Worm (Caenorhabditis elegans) whole organism, mixed stage, embryonic: ENCODE results near the gene R04D3.4.
A peak's percentile ranks its signal among the peaks of the same experiment; 100 is the strongest.

Experiments
- bed-3 ChIP-seq: fragments of 200-800 bp; sonication (Bioruptor generic); optimal IDR thresholded peaks from 3 replicates; lab custom pipeline; 2018; ENCODE audit warnings: mild to moderate bottlenecking, missing genetic modification characterization, moderate library complexity, missing compliant biosample characterization
- blmp-1 ChIP-seq: fragments of 150-350 bp; optimal IDR thresholded peaks from 2 replicates; lab custom pipeline; 2014; ENCODE audit warnings: missing biosample characterization, missing genetic modification characterization
- ceh-39 ChIP-seq: fragments of 150-350 bp; optimal IDR thresholded peaks from 2 replicates; lab custom pipeline; 2014; ENCODE audit warnings: missing biosample characterization, missing genetic modification characterization
- ceh-43 ChIP-seq: fragments of 200-800 bp; sonication (Bioruptor generic); optimal IDR thresholded peaks from 2 replicates; lab custom pipeline; 2018; ENCODE audit warnings: mild to moderate bottlenecking, missing genetic modification characterization, moderate library complexity, missing compliant biosample characterization
- ceh-83 ChIP-seq: fragments of 200-800 bp; sonication (Bioruptor generic); optimal IDR thresholded peaks from 2 replicates; lab custom pipeline; 2018; ENCODE audit warnings: mild to moderate bottlenecking, missing genetic modification characterization, missing compliant biosample characterization
- ces-1 ChIP-seq: fragments of 150-350 bp; optimal IDR thresholded peaks from 2 replicates; lab custom pipeline; 2014; ENCODE audit warnings: missing biosample characterization, missing genetic modification reagents, missing genetic modification characterization
- cnd-1 ChIP-seq: fragments of 200-800 bp; sonication (Bioruptor generic); optimal IDR thresholded peaks from 2 replicates; lab custom pipeline; 2018; ENCODE audit warnings: mild to moderate bottlenecking, missing genetic modification characterization, missing compliant biosample characterization
- drap-1 ChIP-seq: fragments of 200-800 bp; sonication (Bioruptor generic); optimal IDR thresholded peaks from 3 replicates; lab custom pipeline; 2018; ENCODE audit warnings: mild to moderate bottlenecking, missing genetic modification characterization, missing compliant biosample characterization
- elt-3 ChIP-seq: fragments of 150-350 bp; optimal IDR thresholded peaks from 2 replicates; lab custom pipeline; 2014; ENCODE audit warnings: missing biosample characterization, missing genetic modification characterization
- flh-1 ChIP-seq: fragments of 200-800 bp; sonication (Bioruptor generic); optimal IDR thresholded peaks from 2 replicates; lab custom pipeline; 2018; ENCODE audit warnings: mild to moderate bottlenecking, missing genetic modification characterization, moderate library complexity, missing compliant biosample characterization
- ham-2 ChIP-seq: fragments of 200-800 bp; sonication (Bioruptor generic); optimal IDR thresholded peaks from 2 replicates; lab custom pipeline; 2018; ENCODE audit warnings: mild to moderate bottlenecking, missing genetic modification characterization, missing compliant biosample characterization
- hlh-1 ChIP-seq: fragments of 150-350 bp; optimal IDR thresholded peaks from 2 replicates; lab custom pipeline; 2014; ENCODE audit warnings: missing biosample characterization, missing genetic modification reagents, missing genetic modification characterization
- lin-13 ChIP-seq: fragments of 150-350 bp; optimal IDR thresholded peaks from 2 replicates; lab custom pipeline; 2014; ENCODE audit warnings: missing biosample characterization, missing genetic modification characterization
- lin-32 ChIP-seq: fragments of 200-800 bp; sonication (Bioruptor generic); optimal IDR thresholded peaks from 2 replicates; lab custom pipeline; 2018; ENCODE audit warnings: mild to moderate bottlenecking, missing genetic modification characterization, missing compliant biosample characterization
- lsy-2 ChIP-seq: fragments of 150-350 bp; optimal IDR thresholded peaks from 2 replicates; lab custom pipeline; 2014; ENCODE audit warnings: missing biosample characterization, missing genetic modification characterization
- mab-5 ChIP-seq: fragments of 150-350 bp; optimal IDR thresholded peaks from 2 replicates; lab custom pipeline; 2014; ENCODE audit warnings: missing biosample characterization, missing genetic modification characterization
- mls-2 ChIP-seq: sonication (generic microtip); optimal IDR thresholded peaks from 2 replicates; lab custom pipeline; 2016; ENCODE audit warnings: mild to moderate bottlenecking, missing genetic modification characterization, moderate library complexity, missing compliant biosample characterization
- nhr-12 ChIP-seq: fragments of 150-350 bp; optimal IDR thresholded peaks from 2 replicates; lab custom pipeline; 2014; ENCODE audit warnings: missing biosample characterization, missing genetic modification characterization
- nhr-2 ChIP-seq: fragments of 150-350 bp; optimal IDR thresholded peaks from 2 replicates; lab custom pipeline; 2014; ENCODE audit warnings: missing biosample characterization, missing genetic modification characterization
- nhr-237 ChIP-seq: fragments of 150-350 bp; optimal IDR thresholded peaks from 2 replicates; lab custom pipeline; 2014; ENCODE audit warnings: missing biosample characterization, missing genetic modification characterization
- nhr-28 ChIP-seq: fragments of 150-350 bp; optimal IDR thresholded peaks from 2 replicates; lab custom pipeline; 2014; ENCODE audit warnings: missing biosample characterization, missing genetic modification characterization
- nhr-76 ChIP-seq: sonication (generic microtip); optimal IDR thresholded peaks from 2 replicates; lab custom pipeline; 2017; ENCODE audit warnings: missing biosample characterization, missing genetic modification characterization
- pha-4 ChIP-seq: fragments of 150-350 bp; optimal IDR thresholded peaks from 2 replicates; lab custom pipeline; 2018; ENCODE audit warnings: missing biosample characterization, missing genetic modification reagents, missing genetic modification characterization
- sem-2 ChIP-seq: fragments of 200-800 bp; sonication (Bioruptor generic); optimal IDR thresholded peaks from 2 replicates; lab custom pipeline; 2018; ENCODE audit warnings: mild to moderate bottlenecking, missing genetic modification characterization, missing compliant biosample characterization
- sptf-1 ChIP-seq: sonication (generic microtip); optimal IDR thresholded peaks from 2 replicates; lab custom pipeline; 2017; ENCODE audit warnings: mild to moderate bottlenecking, missing genetic modification characterization, moderate library complexity, missing compliant biosample characterization
- tbx-8 ChIP-seq: fragments of 200-800 bp; sonication (Bioruptor generic); optimal IDR thresholded peaks from 2 replicates; lab custom pipeline; 2018; ENCODE audit warnings: mild to moderate bottlenecking, missing genetic modification characterization, moderate library complexity, missing compliant biosample characterization
- unc-120 ChIP-seq: sonication (generic microtip); optimal IDR thresholded peaks from 2 replicates; lab custom pipeline; 2017; ENCODE audit warnings: missing genetic modification characterization, missing compliant biosample characterization; ENCODE audit not compliant: poor library complexity, severe bottlenecking
- unc-39 ChIP-seq: fragments of 150-350 bp; optimal IDR thresholded peaks from 2 replicates; lab custom pipeline; 2014; ENCODE audit warnings: missing biosample characterization, missing genetic modification characterization
- zip-8 ChIP-seq: fragments of 150-350 bp; optimal IDR thresholded peaks from 2 replicates; lab custom pipeline; 2014; ENCODE audit warnings: missing biosample characterization, missing genetic modification characterization
- ztf-11 ChIP-seq: fragments of 150-350 bp; optimal IDR thresholded peaks from 2 replicates; lab custom pipeline; 2014; ENCODE audit warnings: missing biosample characterization, missing genetic modification characterization

Gene R04D3.4

ce11 chrX:13305779-13306178, 17.2 kb upstream of the R04D3.4 start, which contains the start of gene srd-43:
Gene srd-43, minus strand, starts transcription at chrX:13305844.
- TF ChIP-seq zip-8 (peak; percentile 92), pha-4 (tag; lab: Kevin White, UChicago) (no peak), nhr-12 (no peak)

ce11 chrX:13303357-13303756, 14.7 kb upstream of the R04D3.4 start, which contains the start of gene srd-42:
Gene srd-42, minus strand, starts transcription at chrX:13303457.
- TF ChIP-seq nhr-76 (tag; lab: Kevin White, UChicago) (no peak), sptf-1 (no peak), unc-39 (tag; lab: Kevin White, UChicago) (no peak), lsy-2 (no peak), zip-8 (no peak), tbx-8 (GFP tag; lab: Kevin White, UChicago) (no peak), bed-3 (GFP tag; lab: Kevin White, UChicago) (no peak), elt-3 (no peak), nhr-237 (tag; lab: Kevin White, UChicago) (no peak), cnd-1 (tag; lab: Kevin White, UChicago) (no peak), hlh-1 (tag; lab: Kevin White, UChicago) (no peak), lin-13 (tag; lab: Kevin White, UChicago) (no peak), sem-2 (GFP tag; lab: Kevin White, UChicago) (no peak), nhr-2 (no peak), ceh-39 (no peak), unc-120 (tag; lab: Kevin White, UChicago) (no peak), mls-2 (tag; lab: Kevin White, UChicago) (no peak), pha-4 (tag; lab: Kevin White, UChicago) (no peak), blmp-1 (tag; lab: Kevin White, UChicago) (no peak)

ce11 chrX:13300503-13300902, 11.9 kb upstream of the R04D3.4 start, which contains the start of gene srd-39:
Gene srd-39, minus strand, starts transcription at chrX:13300603.
- TF ChIP-seq sem-2 (GFP tag; lab: Kevin White, UChicago), result no peak
- TF ChIP-seq ceh-39, result no peak

- no peak for TF ChIP-seq pha-4 (tag; lab: Kevin White, UChicago)
- TF ChIP-seq, all 35 proteins: peak for 0
Measured at ce11 chrX:13294669-13295068, 6.1 kb upstream of the R04D3.4 start, which contains the start of gene srd-36. Gene srd-36, minus strand, starts transcription at chrX:13294769.

- TF ChIP-seq ztf-11 (tag; lab: Kevin White, UChicago) (no peak), drap-1 (GFP tag; lab: Kevin White, UChicago) (no peak), flh-1 (GFP tag; lab: Kevin White, UChicago) (no peak), tbx-8 (GFP tag; lab: Kevin White, UChicago) (no peak), nhr-237 (tag; lab: Kevin White, UChicago) (no peak), mab-5 (tag; lab: Kevin White, UChicago) (no peak), ces-1 (GFP tag; lab: Kevin White, UChicago) (no peak), ceh-83 (no peak), ceh-39 (no peak), unc-39 (tag; lab: Kevin White, UChicago) (no peak), nhr-28 (tag; lab: Kevin White, UChicago) (no peak), unc-120 (tag; lab: Kevin White, UChicago) (no peak), sptf-1 (no peak), sem-2 (GFP tag; lab: Kevin White, UChicago) (no peak)
Measured at ce11 chrX:13293023-13293422, 4.4 kb upstream of the R04D3.4 start.

- TF ChIP-seq ceh-39 (no peak), ztf-11 (tag; lab: Kevin White, UChicago) (no peak), elt-3 (no peak), nhr-2 (no peak), hlh-1 (tag; lab: Kevin White, UChicago) (no peak), ces-1 (GFP tag; lab: Kevin White, UChicago) (no peak), nhr-12 (no peak), ceh-83 (no peak), nhr-76 (tag; lab: Kevin White, UChicago) (no peak), lin-32 (GFP tag; lab: Kevin White, UChicago) (no peak), zip-8 (no peak), unc-120 (tag; lab: Kevin White, UChicago) (no peak), ham-2 (GFP tag; lab: Kevin White, UChicago) (no peak), ceh-43 (GFP tag; lab: Kevin White, UChicago) (no peak), sptf-1 (no peak)
- TF ChIP-seq, all 35 proteins: peak for 0
Measured at ce11 chrX:13291506-13291905, 2.9 kb upstream of the R04D3.4 start, which contains the start of gene srd-38. Gene srd-38, plus strand, starts transcription at chrX:13291806.
